Fruit fly (Drosophila melanogaster): ENCODE data around the gene Sfp84E.

Sfp84E gene

dm6 chr3R:7999530-8000116 lies 19.5 kb upstream of the Sfp84E start, which contains the start of gene PIG-H (continued):
- TF ChIP-seq YL-1 (GFP tag; optimal IDR thresholded peaks at IDR 0.05) (peak; percentile 74), Bgb (GFP tag; IDR thresholded peaks at IDR 0.05; ENCODE audit: partially characterized antibody) (no peak), ssp (GFP tag; IDR thresholded peaks at IDR 0.05) (peak; percentile 93), grau (tag; optimal IDR thresholded peaks at IDR 0.05) (peak; percentile 20), CG8281 (tag; optimal IDR thresholded peaks at IDR 0.05) (no peak), D19A (tag; optimal IDR thresholded peaks at IDR 0.05) (peak; percentile 9), CG18262 (tag; optimal IDR thresholded peaks at IDR 0.05) (peak; percentile 7), CG31441 (GFP tag; IDR thresholded peaks at IDR 0.05) (peak; percentile 40; the same call in 1 of the 2 replicates), CG34422 (GFP tag; IDR thresholded peaks at IDR 0.05) (no peak), CG2116 (GFP tag; optimal IDR thresholded peaks at IDR 0.05) (peak; percentile 24), CG14667 (GFP tag; IDR thresholded peaks at IDR 0.05) (no peak), Dp (GFP tag; optimal IDR thresholded peaks at IDR 0.05) (peak; percentile 95), lola (GFP tag; optimal IDR thresholded peaks at IDR 0.05) (peak in 1 of 3 experiments; percentile 22), CG12659 (GFP tag; optimal IDR thresholded peaks at IDR 0.05) (peak; percentile 50), CG6854 (GFP tag; optimal IDR thresholded peaks at IDR 0.05) (no peak), shn (GFP tag; optimal IDR thresholded peaks at IDR 0.05) (no peak), croc (GFP tag; conservative IDR thresholded peaks at IDR 0.05) (no peak), dm (GFP tag; optimal IDR thresholded peaks at IDR 0.05) (no peak), Atf-2 (GFP tag; optimal IDR thresholded peaks at IDR 0.05) (no peak), CG10267 (tag; optimal IDR thresholded peaks at IDR 0.05) (peak; percentile 19), lilli (GFP tag; optimal IDR thresholded peaks at IDR 0.05) (peak; percentile 26), CG17361 (GFP tag; IDR thresholded peaks at IDR 0.05) (peak; percentile 56; the same call in 2 of the 3 replicates), CG2712 (tag; optimal IDR thresholded peaks at IDR 0.05) (peak; percentile 44), CG30020 (tag; optimal IDR thresholded peaks at IDR 0.05) (peak; percentile 83), CG10321 (GFP tag; IDR thresholded peaks at IDR 0.05) (no peak), Rfx (GFP tag; IDR thresholded peaks at IDR 0.05) (no peak), CG3995 (GFP tag; optimal IDR thresholded peaks at IDR 0.05) (peak; percentile 37), CG10147 (GFP tag; optimal IDR thresholded peaks at IDR 0.05) (no peak), pzg (GFP tag; optimal IDR thresholded peaks at IDR 0.05) (peak; percentile 60), nmo (GFP tag; optimal IDR thresholded peaks at IDR 0.05) (peak; percentile 55), CG12391 (tag; optimal IDR thresholded peaks at IDR 0.05) (peak; percentile 20), phol (tag; optimal IDR thresholded peaks at IDR 0.05) (peak; percentile 54), Ssrp (tag; optimal IDR thresholded peaks at IDR 0.05) (no peak), zen (tag; optimal IDR thresholded peaks at IDR 0.05) (peak; percentile 19), CG12155 (GFP tag; optimal IDR thresholded peaks at IDR 0.05) (peak; percentile 2), kni (GFP tag; optimal IDR thresholded peaks at IDR 0.05) (no peak), CG13424 (tag; optimal IDR thresholded peaks at IDR 0.05) (peak; percentile 6), CG14710 (tag; optimal IDR thresholded peaks at IDR 0.05) (peak; percentile 61), Sry-δ (GFP tag; optimal IDR thresholded peaks at IDR 0.05) (no peak), Nf-YC (tag; optimal IDR thresholded peaks at IDR 0.05) (peak; percentile 36), gfzf (GFP tag; optimal IDR thresholded peaks at IDR 0.05) (peak; percentile 73), CG1602 (GFP tag; optimal IDR thresholded peaks at IDR 0.05) (peak; percentile 10), sens-2 (GFP tag; IDR thresholded peaks at IDR 0.05) (no peak), CG11695 (GFP tag; IDR thresholded peaks at IDR 0.05) (no peak), row (GFP tag; IDR thresholded peaks at IDR 0.05) (peak; percentile 46; the same call in 1 of the 3 replicates), Rx (GFP tag; IDR thresholded peaks at IDR 0.05) (no peak), E2f2 (GFP tag; IDR thresholded peaks at IDR 0.05) (peak; percentile 96), CG6813 (GFP tag; optimal IDR thresholded peaks at IDR 0.05) (no peak), Abd-B (GFP tag; optimal IDR thresholded peaks at IDR 0.05) (peak; percentile 11)
